Worm (Caenorhabditis elegans) whole organism, L2 larva: ENCODE measurements around the gene B0244.10.

ENCODE experiments used
- C34F6.9 ChIP-seq: fragments of 150-350 bp; optimal IDR thresholded peaks from 2 replicates; lab custom pipeline; 2014; ENCODE audit warnings: missing biosample characterization, missing genetic modification characterization
- F13H6.1 ChIP-seq: sonication (generic microtip); optimal IDR thresholded peaks from 2 replicates; lab custom pipeline; 2016; ENCODE audit warnings: missing genetic modification characterization, missing compliant biosample characterization
- Y55F3AM.14 ChIP-seq: fragments of 200-800 bp; sonication (Bioruptor generic); optimal IDR thresholded peaks from 2 replicates; lab custom pipeline; 2018; ENCODE audit warnings: mild to moderate bottlenecking, missing genetic modification characterization, missing compliant biosample characterization
- ZK546.5 ChIP-seq: sonication (generic microtip); optimal IDR thresholded peaks from 2 replicates; lab custom pipeline; 2017; ENCODE audit warnings: missing biosample characterization, missing genetic modification characterization
- blmp-1 ChIP-seq: sonication (generic microtip); optimal IDR thresholded peaks from 2 replicates; lab custom pipeline; 2017; ENCODE audit warnings: missing genetic modification characterization, mild to moderate bottlenecking, missing compliant biosample characterization, antibody characterized with exemption, moderate library complexity; ENCODE audit not compliant: insufficient read depth
- ceh-16 ChIP-seq: fragments of 150-350 bp; optimal IDR thresholded peaks from 2 replicates; lab custom pipeline; 2014; ENCODE audit warnings: missing biosample characterization, missing genetic modification characterization
- ceh-82 ChIP-seq: fragments of 150-350 bp; optimal IDR thresholded peaks from 2 replicates; lab custom pipeline; 2014; ENCODE audit warnings: missing biosample characterization, missing genetic modification characterization
- dmd-4 ChIP-seq: sonication (generic microtip); optimal IDR thresholded peaks from 2 replicates; lab custom pipeline; 2017; ENCODE audit warnings: missing biosample characterization, missing genetic modification characterization
- egl-27 ChIP-seq: sonication (generic microtip); optimal IDR thresholded peaks from 3 replicates; lab custom pipeline; 2017; ENCODE audit warnings: missing biosample characterization, missing genetic modification reagents, missing genetic modification characterization
- elt-1 ChIP-seq: fragments of 150-350 bp; optimal IDR thresholded peaks from 2 replicates; lab custom pipeline; 2014; ENCODE audit warnings: missing biosample characterization, missing genetic modification characterization
- gmeb-1 ChIP-seq: fragments of 150-350 bp; optimal IDR thresholded peaks from 2 replicates; lab custom pipeline; 2014; ENCODE audit warnings: missing biosample characterization, missing genetic modification characterization
- lin-11 ChIP-seq: fragments of 150-350 bp; sonication (generic microtip); optimal IDR thresholded peaks from 2 replicates; lab custom pipeline; 2014; ENCODE audit warnings: missing biosample characterization, missing genetic modification characterization, inconsistent platforms, mixed read lengths
- lin-13 ChIP-seq: fragments of 150-350 bp; optimal IDR thresholded peaks from 2 replicates; lab custom pipeline; 2014; ENCODE audit warnings: missing biosample characterization, missing genetic modification reagents, missing genetic modification characterization
- lsy-2 ChIP-seq, 2 experiments: fragments of 150-350 bp in 1 of 2; sonication (generic microtip) in 1 of 2; optimal IDR thresholded peaks; 2 replicates each; lab custom pipeline; 2014 to 2017; ENCODE audit warnings: missing biosample characterization in 2 of 2, missing genetic modification characterization in 2 of 2
- mab-5 ChIP-seq: fragments of 150-350 bp; optimal IDR thresholded peaks from 2 replicates; lab custom pipeline; 2014; ENCODE audit warnings: missing biosample characterization, missing genetic modification characterization
- mbf-1 ChIP-seq: sonication (generic microtip); optimal IDR thresholded peaks from 2 replicates; lab custom pipeline; 2017; ENCODE audit warnings: missing biosample characterization, missing genetic modification characterization
- mdl-1 ChIP-seq, 2 experiments: fragments of 150-350 bp in 1 of 2; sonication (generic microtip) in 1 of 2; optimal IDR thresholded peaks; 2 replicates each; lab custom pipeline; 2017; ENCODE audit warnings: missing biosample characterization in 2 of 2, missing genetic modification characterization in 2 of 2
- nhr-10 ChIP-seq: sonication (generic microtip); optimal IDR thresholded peaks from 2 replicates; lab custom pipeline; 2017; ENCODE audit warnings: missing biosample characterization, missing genetic modification characterization
- nhr-11 ChIP-seq: fragments of 150-350 bp; optimal IDR thresholded peaks from 2 replicates; lab custom pipeline; 2014; ENCODE audit warnings: missing biosample characterization, missing genetic modification characterization
- nhr-12 ChIP-seq: fragments of 150-350 bp; optimal IDR thresholded peaks from 2 replicates; lab custom pipeline; 2014; ENCODE audit warnings: missing biosample characterization, missing genetic modification characterization
- nhr-129 ChIP-seq: fragments of 150-350 bp; optimal IDR thresholded peaks from 2 replicates; lab custom pipeline; 2014; ENCODE audit warnings: missing biosample characterization, missing genetic modification characterization
- nhr-21 ChIP-seq: fragments of 150-350 bp; optimal IDR thresholded peaks from 2 replicates; lab custom pipeline; 2014; ENCODE audit warnings: missing biosample characterization, missing genetic modification characterization
- nhr-237 ChIP-seq: fragments of 150-350 bp; optimal IDR thresholded peaks from 2 replicates; lab custom pipeline; 2014; ENCODE audit warnings: missing biosample characterization, missing genetic modification characterization
- nhr-25 ChIP-seq: fragments of 150-350 bp; sonication (generic microtip); optimal IDR thresholded peaks from 3 replicates; lab custom pipeline; 2014; ENCODE audit warnings: missing biosample characterization, missing genetic modification characterization
- nhr-6 ChIP-seq: fragments of 150-350 bp; optimal IDR thresholded peaks from 2 replicates; lab custom pipeline; 2014; ENCODE audit warnings: missing biosample characterization, missing genetic modification characterization
- sem-4 ChIP-seq: fragments of 150-350 bp; optimal IDR thresholded peaks from 2 replicates; lab custom pipeline; 2014; ENCODE audit warnings: missing biosample characterization, missing genetic modification reagents, missing genetic modification characterization
- skn-1 ChIP-seq: sonication (generic microtip); optimal IDR thresholded peaks from 2 replicates; lab custom pipeline; 2017; ENCODE audit warnings: missing biosample characterization, missing genetic modification characterization
- sma-3 ChIP-seq: sonication (generic microtip); optimal IDR thresholded peaks from 2 replicates; lab custom pipeline; 2016; ENCODE audit warnings: missing genetic modification reagents, missing genetic modification characterization, missing compliant biosample characterization
- sma-9 ChIP-seq, 2 experiments: fragments of 150-350 bp in 1 of 2; sonication (generic microtip) in 1 of 2; optimal IDR thresholded peaks; 2 replicates each; lab custom pipeline; 2014 to 2016; ENCODE audit warnings: missing genetic modification characterization in 2 of 2, mild to moderate bottlenecking in 1 of 2, missing biosample characterization in 1 of 2, missing compliant biosample characterization in 1 of 2, missing genetic modification reagents in 1 of 2, moderate library complexity in 1 of 2
- unc-55 ChIP-seq: fragments of 150-350 bp; sonication (generic microtip); optimal IDR thresholded peaks from 3 replicates; lab custom pipeline; 2014; ENCODE audit warnings: missing biosample characterization, missing genetic modification reagents, missing genetic modification characterization
- unc-62 ChIP-seq: fragments of 150-350 bp; optimal IDR thresholded peaks from 2 replicates; lab custom pipeline; 2014; ENCODE audit warnings: missing biosample characterization, missing genetic modification reagents, missing genetic modification characterization
- zag-1 ChIP-seq: fragments of 150-350 bp; optimal IDR thresholded peaks from 2 replicates; lab custom pipeline; 2014; ENCODE audit warnings: missing biosample characterization, missing genetic modification characterization
- ztf-1 ChIP-seq: fragments of 200-800 bp; sonication (Bioruptor generic); conservative IDR thresholded peaks from 2 replicates; pipeline ENCODE4 v1.3.6; 2022; ENCODE audit warnings: missing genetic modification characterization, missing compliant biosample characterization
- ztf-11 ChIP-seq: sonication (generic microtip); optimal IDR thresholded peaks from 2 replicates; lab custom pipeline; 2017; ENCODE audit warnings: missing biosample characterization, missing genetic modification characterization
- ztf-4 ChIP-seq: fragments of 150-350 bp; optimal IDR thresholded peaks from 2 replicates; lab custom pipeline; 2014; ENCODE audit warnings: missing biosample characterization, missing genetic modification characterization

Gene B0244.10

DNA sequence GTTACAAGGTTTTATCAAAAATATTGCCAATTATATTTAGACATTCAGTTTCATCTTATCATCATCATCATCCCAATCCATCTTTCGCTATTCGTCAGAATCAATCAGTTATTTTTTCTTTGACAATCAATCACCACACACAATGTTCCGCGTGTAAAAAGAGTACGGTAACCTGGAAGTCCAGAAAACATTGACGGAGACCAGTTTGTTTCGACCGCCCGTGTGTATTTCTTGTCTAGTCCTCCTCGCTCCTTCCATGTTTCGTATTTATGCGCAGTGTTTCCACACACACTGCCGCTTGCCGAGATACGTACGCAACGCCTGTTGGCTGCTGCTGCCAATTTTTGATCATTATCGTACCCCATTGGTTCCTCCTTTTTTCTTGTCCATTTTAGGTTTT, 24.3 kb upstream of the B0244.10 start (continued):
- TF ChIP-seq ZK546.5 (tag; lab: Kevin White, UChicago): no peak
- TF ChIP-seq skn-1 (tag; lab: Kevin White, UChicago): no peak
- peak; percentile 10 for TF ChIP-seq gmeb-1 (tag; lab: Kevin White, UChicago)
- TF ChIP-seq ztf-11: no peak
- no peak for TF ChIP-seq nhr-237 (tag; lab: Kevin White, UChicago)
- no peak for TF ChIP-seq unc-55 (GFP tag; lab: Kevin White, UChicago)

DNA sequence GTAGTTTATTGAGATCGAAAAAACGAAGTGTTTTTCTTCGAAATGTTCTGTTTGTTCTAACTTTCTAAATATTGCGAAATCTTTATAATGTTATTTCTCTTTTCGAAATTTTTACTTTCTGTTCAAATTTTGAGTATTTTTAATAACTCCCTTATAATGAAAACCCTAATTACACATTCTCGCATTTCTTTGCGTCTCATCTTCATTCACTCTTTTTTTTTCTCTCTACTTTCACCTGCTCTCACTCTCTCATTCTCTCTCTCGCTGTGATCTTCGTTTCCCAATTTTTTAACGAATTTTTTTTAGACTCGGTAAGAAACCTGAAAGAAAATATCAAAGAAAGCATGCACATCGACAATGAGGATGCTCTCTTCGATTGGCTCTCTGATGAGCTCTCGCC, 23.7 kb upstream of the B0244.10 start, which contains the start of gene rbm-26:
rbm-26 (plus strand) TSS at position 301 of the 400 bp plus-strand sequence.
- TF ChIP-seq unc-55 (GFP tag; lab: Kevin White, UChicago): peak; percentile 24
- no peak for TF ChIP-seq C34F6.9 (tag; lab: Kevin White, UChicago)
- TF ChIP-seq, all 48 proteins: peak for 1

DNA sequence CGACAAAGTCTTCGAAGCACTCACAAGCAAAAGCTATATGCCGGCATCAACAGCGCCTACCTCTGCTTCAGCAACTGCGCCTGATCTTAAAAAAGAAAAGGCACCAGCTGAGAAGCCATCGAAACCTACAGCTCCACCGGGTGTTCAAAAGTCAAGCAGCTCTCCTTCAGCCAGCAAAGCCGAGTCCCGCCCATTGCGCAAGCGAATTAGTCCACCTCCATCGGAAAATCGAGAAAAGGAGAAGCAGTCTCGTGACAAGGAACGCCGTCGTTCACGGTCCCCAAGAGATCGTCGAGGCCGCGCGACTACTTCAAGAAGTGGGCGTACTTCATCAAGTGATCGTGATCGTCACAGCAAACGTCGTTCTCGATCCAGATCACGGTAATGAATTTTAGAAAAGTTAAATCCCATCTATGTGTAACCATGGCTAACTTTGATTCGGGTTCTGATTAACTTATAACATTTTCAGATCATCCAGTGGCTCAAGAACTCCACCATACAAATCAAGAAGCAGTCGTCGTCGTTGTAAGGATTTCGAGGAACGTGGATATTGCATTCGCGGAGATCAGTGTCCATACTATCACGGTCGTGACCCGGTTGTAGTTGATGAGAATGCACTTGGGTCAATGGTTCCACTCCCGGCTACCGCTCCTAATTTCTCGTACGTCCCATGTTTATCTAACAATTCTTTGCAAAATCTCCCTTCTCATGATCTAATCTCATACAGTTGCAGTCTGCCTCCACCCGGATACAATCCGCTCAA, 22.9 kb upstream of the B0244.10 start:
- TF ChIP-seq gmeb-1 (tag; lab: Kevin White, UChicago): no peak
- no peak for TF ChIP-seq ztf-1
- no peak for TF ChIP-seq nhr-129 (tag; lab: Kevin White, UChicago)
- no peak for TF ChIP-seq lsy-2 (tag; optimal IDR thresholded peaks at IDR 0.05; lab: Kevin White, UChicago)
- TF ChIP-seq mbf-1: no peak
- TF ChIP-seq blmp-1 (tag; lab: Kevin White, UChicago): no peak
- TF ChIP-seq skn-1 (tag; lab: Kevin White, UChicago): no peak
- no peak for TF ChIP-seq elt-1
- no peak for TF ChIP-seq ceh-82 (tag; lab: Kevin White, UChicago)
- TF ChIP-seq nhr-12: no peak
- no peak for TF ChIP-seq ZK546.5 (tag; lab: Kevin White, UChicago)
- TF ChIP-seq nhr-10: no peak
- no peak for TF ChIP-seq mdl-1 (tag; optimal IDR thresholded peaks at IDR 0.05; lab: Kevin White, UChicago)
- no peak for TF ChIP-seq nhr-11 (tag; lab: Kevin White, UChicago)
- TF ChIP-seq F13H6.1 (tag; lab: Kevin White, UChicago): no peak
- no peak for TF ChIP-seq nhr-21 (tag; lab: Kevin White, UChicago)
- TF ChIP-seq, all 48 proteins: peak for 0

DNA sequence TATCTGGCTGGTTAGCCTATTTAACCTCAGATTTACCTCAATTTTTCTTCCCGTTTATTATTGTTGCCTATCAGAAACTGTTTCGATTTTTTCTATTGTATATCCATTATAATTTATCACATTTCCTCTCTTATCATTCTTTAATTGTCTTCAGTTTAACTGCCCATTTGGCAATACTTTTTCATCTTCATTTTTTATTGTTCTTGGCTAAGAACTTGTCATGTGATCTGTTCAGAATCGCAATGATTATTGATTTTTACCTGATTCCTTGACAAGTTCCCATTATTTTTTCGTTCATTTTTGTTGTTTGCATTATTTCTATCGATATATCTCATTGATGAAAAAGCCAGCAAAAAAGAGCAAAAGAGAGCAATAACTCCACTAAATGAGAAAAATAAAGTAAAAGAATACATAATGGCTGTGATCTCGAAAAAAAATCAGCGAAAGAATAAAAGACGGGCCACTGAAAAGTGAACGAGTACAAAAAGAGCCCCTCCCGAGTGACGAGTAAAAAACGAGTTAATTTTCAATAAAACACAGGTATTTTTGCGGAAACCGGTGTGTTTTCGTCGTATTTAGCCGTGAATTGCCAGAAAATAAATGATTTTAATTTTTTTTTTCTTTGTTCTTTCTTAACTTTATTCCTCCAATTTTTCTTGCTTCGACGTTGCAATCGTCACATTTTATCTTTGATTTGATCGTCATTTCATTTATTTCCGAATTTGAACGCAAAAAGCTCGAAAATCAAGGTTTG, 20.6 kb upstream of the B0244.10 start, which contains the start of gene arf-1:
arf-1 (plus strand) TSS at position 657 of the 754 bp plus-strand sequence.
- TF ChIP-seq egl-27 (tag; lab: Kevin White, UChicago): no peak
- TF ChIP-seq sma-3 (GFP tag; lab: Kevin White, UChicago): no peak
- no peak for TF ChIP-seq unc-62 (GFP tag; lab: Kevin White, UChicago)
- TF ChIP-seq, all 48 proteins: peak for 0

DNA sequence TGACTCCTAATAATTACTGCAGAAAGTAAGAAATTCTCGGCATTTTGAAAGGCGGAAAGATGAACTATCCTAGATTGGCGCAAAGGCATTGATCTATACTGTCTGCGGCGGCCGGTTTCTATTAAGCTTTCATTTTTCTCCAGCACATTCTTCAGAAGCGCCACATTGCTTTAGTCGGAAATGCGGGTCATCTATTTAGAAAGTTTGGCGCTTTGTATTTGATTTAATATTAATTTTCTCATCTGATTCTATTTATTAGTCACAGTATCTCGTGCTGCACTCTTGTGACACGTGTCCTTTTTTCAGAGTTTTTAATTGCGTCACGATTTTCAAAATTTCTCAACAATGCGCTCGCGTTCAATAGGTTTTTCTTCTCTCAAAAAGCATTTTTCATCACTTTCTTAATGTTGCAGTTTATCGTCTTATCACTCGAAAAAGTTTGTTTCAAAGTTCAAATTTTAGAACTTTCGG, 19.9 kb upstream of the B0244.10 start:
- TF ChIP-seq sma-9 (GFP tag; optimal IDR thresholded peaks at IDR 0.05; lab: Kevin White, UChicago) (peak; percentile 2), sma-9 (tag; optimal IDR thresholded peaks at IDR 0.05; lab: Kevin White, UChicago) (no peak), nhr-6 (tag; lab: Kevin White, UChicago) (peak; percentile 16), ceh-82 (tag; lab: Kevin White, UChicago) (no peak)

DNA sequence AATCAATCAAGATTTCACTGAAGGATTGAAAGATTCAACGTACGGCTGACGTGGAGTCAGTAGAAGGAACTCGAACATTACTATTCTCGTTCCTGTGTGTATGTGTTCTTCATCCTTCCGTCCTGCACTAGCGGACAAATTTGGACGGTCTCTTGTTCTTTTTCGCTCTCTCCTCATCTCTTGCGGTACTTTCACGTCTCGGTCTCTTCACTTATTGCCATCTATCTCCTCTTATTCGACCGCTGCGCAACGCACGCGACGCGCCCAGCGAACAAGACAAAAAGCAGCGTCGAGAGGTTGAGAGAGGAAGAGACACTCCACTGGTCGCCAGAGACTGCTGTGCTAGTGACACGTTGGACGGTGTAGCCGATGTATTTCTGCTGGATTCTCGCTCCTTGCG, 19.5 kb upstream of the B0244.10 start:
- TF ChIP-seq egl-27 (tag; lab: Kevin White, UChicago) (peak; percentile 26), sma-9 (GFP tag; optimal IDR thresholded peaks at IDR 0.05; lab: Kevin White, UChicago) (no peak), sma-9 (tag; optimal IDR thresholded peaks at IDR 0.05; lab: Kevin White, UChicago) (no peak), ztf-4 (tag; lab: Kevin White, UChicago) (peak; percentile 7), sma-3 (GFP tag; lab: Kevin White, UChicago) (peak; percentile 34), blmp-1 (tag; lab: Kevin White, UChicago) (peak; percentile 24), zag-1 (no peak), Y55F3AM.14 (GFP tag; lab: Kevin White, UChicago) (peak; percentile 70), ZK546.5 (tag; lab: Kevin White, UChicago) (no peak), nhr-21 (tag; lab: Kevin White, UChicago) (peak; percentile 73), nhr-12 (no peak), skn-1 (tag; lab: Kevin White, UChicago) (no peak), C34F6.9 (tag; lab: Kevin White, UChicago) (peak; percentile 87), sem-4 (tag; lab: Kevin White, UChicago) (peak; percentile 62), ceh-82 (tag; lab: Kevin White, UChicago) (no peak), unc-62 (GFP tag; lab: Kevin White, UChicago) (no peak), dmd-4 (tag; lab: Kevin White, UChicago) (no peak), nhr-129 (tag; lab: Kevin White, UChicago) (peak; percentile 88), unc-55 (GFP tag; lab: Kevin White, UChicago) (peak; percentile 83), nhr-25 (peak; percentile 60), mab-5 (tag; lab: Kevin White, UChicago) (no peak), lin-13 (GFP tag; lab: Kevin White, UChicago) (peak; percentile 12), lin-11 (tag; lab: Kevin White, UChicago) (peak; percentile 84), ztf-11 (no peak), ceh-16 (tag; lab: Kevin White, UChicago) (no peak), ztf-1 (no peak), lsy-2 (tag; optimal IDR thresholded peaks at IDR 0.05; lab: Kevin White, UChicago) (peak in 1 of 2 experiments; percentile 64)
